Fruit fly (Drosophila melanogaster): Measurements from ENCODE around the gene CG1764.

Gene CG1764

dm6 chrX:13245767-13246166 is 56.4 kb downstream of the CG1764 start (continued):
- TF ChIP-seq ss (GFP tag; optimal IDR thresholded peaks at IDR 0.05) (peak; percentile 70 to 75), CG16779 (tag; optimal IDR thresholded peaks at IDR 0.05) (peak; percentile 49), Hr4 (GFP tag; optimal IDR thresholded peaks at IDR 0.05) (peak; percentile 3), vri (GFP tag; optimal IDR thresholded peaks at IDR 0.05) (peak; percentile 42), Gug (GFP tag; IDR thresholded peaks at IDR 0.05) (peak; percentile 27; the same call in 1 of the 2 replicates), Lpt (GFP tag; optimal IDR thresholded peaks at IDR 0.05) (peak; percentile 53), svp (GFP tag) (peak; percentile 82), Smox (GFP tag; optimal IDR thresholded peaks at IDR 0.05) (peak; percentile 54), dsx (GFP tag; optimal IDR thresholded peaks at IDR 0.05; ENCODE audit: poor library complexity, severe bottlenecking) (peak; percentile 21), CG6854 (GFP tag; optimal IDR thresholded peaks at IDR 0.05) (no peak), CG32006 (GFP tag; optimal IDR thresholded peaks at IDR 0.05) (peak; percentile 58), cyc (GFP tag; optimal IDR thresholded peaks at IDR 0.05) (peak; percentile 41), esn (GFP tag; optimal IDR thresholded peaks at IDR 0.05) (peak; percentile 73), lz (GFP tag; optimal IDR thresholded peaks at IDR 0.05) (peak; percentile 52), CG3919 (GFP tag; optimal IDR thresholded peaks at IDR 0.05) (peak; percentile 74), OdsH (GFP tag; optimal IDR thresholded peaks at IDR 0.05) (peak; percentile 64), CG11902 (GFP tag; optimal IDR thresholded peaks at IDR 0.05) (peak; percentile 30), Sox14 (GFP tag; optimal IDR thresholded peaks at IDR 0.05) (peak; percentile 54), fkh (GFP tag; optimal IDR thresholded peaks at IDR 0.05) (no peak), salr (GFP tag; optimal IDR thresholded peaks at IDR 0.05) (peak; percentile 32 to 36), CG1621 (tag; optimal IDR thresholded peaks at IDR 0.05) (peak; percentile 43), CG9139 (GFP tag; optimal IDR thresholded peaks at IDR 0.05) (peak; percentile 28), CG11294 (GFP tag; IDR thresholded peaks at IDR 0.05) (no peak), CG8119 (GFP tag; IDR thresholded peaks at IDR 0.05) (peak; percentile 74), net (GFP tag; optimal IDR thresholded peaks at IDR 0.05) (peak; percentile 54), Hr39 (GFP tag; optimal IDR thresholded peaks at IDR 0.05) (peak; percentile 28), Sox102F (GFP tag; optimal IDR thresholded peaks at IDR 0.05) (peak; percentile 68), fd59A (GFP tag; optimal IDR thresholded peaks at IDR 0.05) (peak; percentile 41), CG7368 (GFP tag; optimal IDR thresholded peaks at IDR 0.05) (peak; percentile 60), CG6276 (GFP tag; optimal IDR thresholded peaks at IDR 0.05) (peak; percentile 15), Ets96B (tag; optimal IDR thresholded peaks at IDR 0.05) (peak; percentile 28), Met (GFP tag; optimal IDR thresholded peaks at IDR 0.05) (peak; percentile 69), Blimp-1 (GFP tag; optimal IDR thresholded peaks at IDR 0.05) (no peak), CG6808 (GFP tag; optimal IDR thresholded peaks at IDR 0.05) (peak; percentile 50), CG31627 (GFP tag; optimal IDR thresholded peaks at IDR 0.05) (peak; percentile 13), Sox15 (GFP tag; optimal IDR thresholded peaks at IDR 0.05) (no peak), CG8319 (GFP tag; optimal IDR thresholded peaks at IDR 0.05) (peak; percentile 25), CG8632 (GFP tag; optimal IDR thresholded peaks at IDR 0.05) (peak; percentile 70), eg (GFP tag; IDR thresholded peaks at IDR 0.05) (peak; percentile 64)
